Worm (Caenorhabditis elegans) whole organism, early embryonic: ENCODE data around the gene dmsr-16.

Source experiments
- B0310.2 ChIP-seq: sonication (generic microtip); optimal IDR thresholded peaks from 2 replicates; lab custom pipeline; 2016; ENCODE audit warnings: mild to moderate bottlenecking, missing genetic modification characterization, missing compliant biosample characterization
- ama-1 ChIP-seq: fragments of 150-350 bp; optimal IDR thresholded peaks from 2 replicates; lab custom pipeline; 2014
- ets-7 ChIP-seq: sonication (generic microtip); optimal IDR thresholded peaks from 2 replicates; lab custom pipeline; 2016; ENCODE audit warnings: missing genotype, missing genetic modification characterization, missing compliant biosample characterization
- flt-1 ChIP-seq: fragments of 200-800 bp; sonication (Bioruptor generic); IDR thresholded peaks from 2 replicates; pipeline ENCODE4 v1.3.6; 2022; ENCODE audit warnings: missing genetic modification characterization, missing compliant biosample characterization
- hnd-1 ChIP-seq: sonication (generic microtip); optimal IDR thresholded peaks from 2 replicates; lab custom pipeline; 2016; ENCODE audit warnings: missing genetic modification characterization, missing compliant biosample characterization
- pes-1 ChIP-seq: fragments of 200-800 bp; sonication (Bioruptor generic); IDR thresholded peaks from 2 replicates; pipeline ENCODE4 v1.3.6; 2022; ENCODE audit warnings: missing genetic modification reagents, missing genetic modification characterization, missing compliant biosample characterization

DNA sequence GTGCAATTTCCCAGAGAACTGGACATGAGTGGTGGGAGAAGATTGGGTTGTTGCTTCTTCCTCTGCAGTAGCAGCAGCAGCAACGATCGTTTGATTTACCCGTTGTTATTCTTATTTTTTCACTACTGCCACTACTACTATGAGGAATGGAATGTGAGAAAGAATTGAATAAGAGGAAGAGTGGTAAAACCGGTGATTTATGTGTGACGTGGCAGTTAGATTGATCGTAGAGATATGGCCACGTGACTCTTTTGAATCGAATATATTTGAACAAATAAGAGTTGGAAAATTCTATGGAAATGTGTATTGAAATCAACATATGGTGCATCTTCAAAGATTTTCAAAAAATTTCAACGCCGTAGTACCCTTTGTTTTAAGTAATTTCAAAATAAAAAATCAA, 12.6 kb downstream of the dmsr-16 start:
- TF ChIP-seq B0310.2 (tag; lab: Kevin White, UChicago) (no peak), flt-1 (GFP tag; lab: Robert Waterston, UW) (no peak), hnd-1 (tag; lab: Kevin White, UChicago) (no peak), ets-7 (tag; lab: Kevin White, UChicago) (no peak), ama-1 (lab: Kevin White, UChicago) (no peak), pes-1 (GFP tag; lab: Robert Waterston, UW) (no peak)
